Worm (Caenorhabditis elegans) whole organism, L4 larva: ENCODE data around the gene rhi-1.

ENCODE experiments used
- F26F4.8 ChIP-seq: fragments of 200-800 bp; sonication (Bioruptor generic); conservative IDR thresholded peaks from 2 replicates; pipeline ENCODE4 v1.3.6; 2022; ENCODE audit warnings: missing genetic modification characterization, missing compliant biosample characterization
- F37D6.2 ChIP-seq: sonication (generic microtip); optimal IDR thresholded peaks from 2 replicates; lab custom pipeline; 2016; ENCODE audit warnings: mild to moderate bottlenecking, missing genetic modification characterization, missing compliant biosample characterization
- T20F7.1 ChIP-seq: fragments of 200-800 bp; sonication (Bioruptor generic); optimal IDR thresholded peaks from 2 replicates; lab custom pipeline; 2018; ENCODE audit warnings: mild to moderate bottlenecking, missing genetic modification characterization, missing compliant biosample characterization
- T26A8.4 ChIP-seq: fragments of 200-800 bp; sonication (Bioruptor generic); IDR thresholded peaks from 2 replicates; pipeline ENCODE4 v1.3.6; 2022; ENCODE audit warnings: missing genetic modification characterization, missing compliant biosample characterization
- Y5F2A.4 ChIP-seq: fragments of 200-800 bp; sonication (Bioruptor generic); optimal IDR thresholded peaks from 2 replicates; lab custom pipeline; 2018; ENCODE audit warnings: mild to moderate bottlenecking, missing genetic modification characterization, missing compliant biosample characterization
- Y75B8A.6 ChIP-seq: fragments of 200-800 bp; sonication (Bioruptor generic); IDR thresholded peaks from 2 replicates; pipeline ENCODE4 v1.3.6; 2022; ENCODE audit warnings: missing genetic modification reagents, missing genetic modification characterization, missing compliant biosample characterization
- ZK546.5 ChIP-seq, 2 experiments: sonication (generic microtip); optimal IDR thresholded peaks; 2 replicates each; lab custom pipeline; 2017; ENCODE audit warnings: missing biosample characterization in 2 of 2, missing genetic modification characterization in 2 of 2
- aha-1 ChIP-seq: fragments of 150-350 bp; peaks from one replicate; lab custom pipeline; 2014; ENCODE audit warnings: missing biosample characterization, missing genetic modification characterization
- ama-1 ChIP-seq: fragments of 150-350 bp; optimal IDR thresholded peaks from 2 replicates; lab custom pipeline; 2014; ENCODE audit warnings: inconsistent platforms, mixed read lengths
- ceh-44 ChIP-seq: fragments of 200-800 bp; sonication (Bioruptor generic); IDR thresholded peaks from 2 replicates; pipeline ENCODE4 v1.3.6; 2022; ENCODE audit warnings: missing genetic modification reagents, missing genetic modification characterization, missing compliant biosample characterization
- ces-1 ChIP-seq: fragments of 150-350 bp; sonication (generic microtip); optimal IDR thresholded peaks from 4 replicates; lab custom pipeline; 2014; ENCODE audit warnings: missing biosample characterization, missing genetic modification reagents, missing genetic modification characterization
- cey-2 ChIP-seq: sonication (generic microtip); optimal IDR thresholded peaks from 3 replicates; lab custom pipeline; 2017; ENCODE audit warnings: missing genetic modification characterization, mild to moderate bottlenecking, missing compliant biosample characterization, antibody characterized with exemption, borderline replicate concordance; ENCODE audit not compliant: insufficient read depth
- ctbp-1 ChIP-seq: fragments of 200-800 bp; sonication (Bioruptor generic); IDR thresholded peaks from 2 replicates; pipeline ENCODE4 v1.3.6; 2022; ENCODE audit warnings: missing genetic modification reagents, missing genetic modification characterization, missing compliant biosample characterization
- daf-16 ChIP-seq, 3 experiments: sonication (generic microtip); optimal IDR thresholded peaks; 2 replicates each; lab custom pipeline; 2016 to 2017; ENCODE audit warnings: missing genetic modification characterization in 3 of 3, missing genetic modification reagents in 3 of 3, mild to moderate bottlenecking in 2 of 3, missing compliant biosample characterization in 2 of 3, missing biosample characterization in 1 of 3, moderate library complexity in 1 of 3
- daf-19 ChIP-seq: fragments of 200-800 bp; sonication (Bioruptor generic); conservative IDR thresholded peaks from 2 replicates; pipeline ENCODE4 v1.3.6; 2022; ENCODE audit warnings: missing genetic modification characterization, missing compliant biosample characterization
- daf-8 ChIP-seq: fragments of 200-800 bp; sonication (Bioruptor generic); IDR thresholded peaks from 2 replicates; pipeline ENCODE4 v1.3.6; 2022; ENCODE audit warnings: missing genetic modification characterization, missing compliant biosample characterization
- dmd-6 ChIP-seq: fragments of 200-800 bp; sonication (Bioruptor generic); IDR thresholded peaks from 2 replicates; pipeline ENCODE4 v1.3.6; 2022; ENCODE audit warnings: missing genetic modification reagents, missing genetic modification characterization, missing compliant biosample characterization
- dpl-1 ChIP-seq: fragments of 150-350 bp; optimal IDR thresholded peaks from 2 replicates; lab custom pipeline; 2014; ENCODE audit warnings: missing biosample characterization, missing genetic modification reagents, missing genetic modification characterization
- dve-1 ChIP-seq: sonication (generic microtip); optimal IDR thresholded peaks from 2 replicates; lab custom pipeline; 2017; ENCODE audit warnings: antibody characterized with exemption, mild to moderate bottlenecking, missing genetic modification characterization, missing compliant biosample characterization; ENCODE audit not compliant: insufficient read depth
- fos-1 ChIP-seq: fragments of 150-350 bp; optimal IDR thresholded peaks from 2 replicates; lab custom pipeline; 2014; ENCODE audit warnings: missing biosample characterization, missing genetic modification characterization
- gei-8 ChIP-seq: fragments of 200-800 bp; sonication (Bioruptor generic); optimal IDR thresholded peaks from 2 replicates; lab custom pipeline; 2018; ENCODE audit warnings: mild to moderate bottlenecking, missing genetic modification characterization, missing compliant biosample characterization
- hif-1 ChIP-seq, 2 experiments: sonication (generic microtip); optimal IDR thresholded peaks; 2 replicates each; lab custom pipeline; 2016 to 2017; ENCODE audit warnings: missing compliant biosample characterization in 2 of 2, missing genetic modification characterization in 2 of 2, missing genetic modification reagents in 2 of 2, missing genotype in 2 of 2, mild to moderate bottlenecking in 1 of 2
- hlh-11 ChIP-seq: fragments of 200-800 bp; sonication (Bioruptor generic); optimal IDR thresholded peaks from 2 replicates; lab custom pipeline; 2018; ENCODE audit warnings: mild to moderate bottlenecking, missing genetic modification characterization, missing compliant biosample characterization
- hlh-30 ChIP-seq: sonication (generic microtip); optimal IDR thresholded peaks from 2 replicates; lab custom pipeline; 2017; ENCODE audit warnings: antibody characterized with exemption, mild to moderate bottlenecking, missing genetic modification characterization, missing compliant biosample characterization; ENCODE audit not compliant: insufficient read depth
- lim-7 ChIP-seq: fragments of 200-800 bp; sonication (Bioruptor generic); IDR thresholded peaks from 2 replicates; pipeline ENCODE4 v1.3.6; 2022; ENCODE audit warnings: missing genetic modification characterization, missing compliant biosample characterization
- lin-13 ChIP-seq: fragments of 150-350 bp; optimal IDR thresholded peaks from 2 replicates; lab custom pipeline; 2014; ENCODE audit warnings: missing biosample characterization, missing genetic modification reagents, missing genetic modification characterization
- lin-38 ChIP-seq: fragments of 200-800 bp; sonication (Bioruptor generic); IDR thresholded peaks from 2 replicates; pipeline ENCODE4 v1.3.6; 2022; ENCODE audit warnings: missing genetic modification reagents, missing genetic modification characterization, missing compliant biosample characterization
- lin-39 ChIP-seq: fragments of 150-350 bp; optimal IDR thresholded peaks from 2 replicates; lab custom pipeline; 2014; ENCODE audit warnings: missing biosample characterization, missing genetic modification reagents, missing genetic modification characterization
- lir-3 ChIP-seq: sonication (generic microtip); optimal IDR thresholded peaks from 2 replicates; lab custom pipeline; 2016; ENCODE audit warnings: mild to moderate bottlenecking, missing genetic modification characterization, missing compliant biosample characterization
- mdt-29 ChIP-seq: fragments of 200-800 bp; sonication (Bioruptor generic); IDR thresholded peaks from 2 replicates; pipeline ENCODE4 v1.3.6; 2022; ENCODE audit warnings: missing genetic modification reagents, missing genetic modification characterization, missing compliant biosample characterization
- mep-1 ChIP-seq: fragments of 150-350 bp; sonication (generic microtip); optimal IDR thresholded peaks from 3 replicates; lab custom pipeline; 2014; ENCODE audit warnings: missing biosample characterization, missing genetic modification characterization
- mxl-2 ChIP-seq: fragments of 200-800 bp; sonication (Bioruptor generic); conservative IDR thresholded peaks from 2 replicates; pipeline ENCODE4 v1.3.6; 2022; ENCODE audit warnings: missing genetic modification reagents, missing genetic modification characterization, missing compliant biosample characterization
- mxl-3 ChIP-seq: fragments of 200-800 bp; sonication (Bioruptor generic); optimal IDR thresholded peaks from 2 replicates; lab custom pipeline; 2018; ENCODE audit warnings: mild to moderate bottlenecking, missing genetic modification characterization, missing compliant biosample characterization
- nhr-10 ChIP-seq: fragments of 150-350 bp; optimal IDR thresholded peaks from 2 replicates; lab custom pipeline; 2014; ENCODE audit warnings: missing biosample characterization, missing genetic modification characterization
- nhr-28 ChIP-seq: fragments of 150-350 bp; optimal IDR thresholded peaks from 2 replicates; lab custom pipeline; 2014; ENCODE audit warnings: missing biosample characterization, missing genetic modification characterization
- nhr-76 ChIP-seq: fragments of 150-350 bp; optimal IDR thresholded peaks from 2 replicates; lab custom pipeline; 2014; ENCODE audit warnings: missing biosample characterization, missing genetic modification characterization
- nhr-77 ChIP-seq: fragments of 150-350 bp; optimal IDR thresholded peaks from 2 replicates; lab custom pipeline; 2014; ENCODE audit warnings: missing biosample characterization, missing genetic modification characterization
- pha-4 ChIP-seq, 2 experiments: fragments of 150-350 bp in 1 of 2; fragments of 200-800 bp in 1 of 2; sonication (Bioruptor generic) in 1 of 2; IDR thresholded peaks in 1 of 2; optimal IDR thresholded peaks in 1 of 2; 2 replicates each; pipeline versions ENCODE4 v1.3.6 to Lab custom; 2014 to 2022; ENCODE audit warnings: missing genetic modification characterization in 2 of 2, missing genetic modification reagents in 2 of 2, missing biosample characterization in 1 of 2, missing compliant biosample characterization in 1 of 2
- set-16 ChIP-seq: fragments of 200-800 bp; sonication (Bioruptor generic); IDR thresholded peaks from 2 replicates; pipeline ENCODE4 v1.3.6; 2022; ENCODE audit warnings: missing genetic modification reagents, missing genetic modification characterization, missing compliant biosample characterization
- skn-1 ChIP-seq: fragments of 150-350 bp; optimal IDR thresholded peaks from 2 replicates; lab custom pipeline; 2014; ENCODE audit warnings: missing biosample characterization, missing genetic modification characterization
- snpc-4 ChIP-seq: fragments of 150-350 bp; optimal IDR thresholded peaks from 2 replicates; lab custom pipeline; 2014; ENCODE audit warnings: missing biosample characterization, missing genetic modification characterization
- spr-3 ChIP-seq: fragments of 200-800 bp; sonication (Bioruptor generic); optimal IDR thresholded peaks from 2 replicates; lab custom pipeline; 2018; ENCODE audit warnings: mild to moderate bottlenecking, missing genetic modification characterization, missing compliant biosample characterization
- unc-130 ChIP-seq: sonication (generic microtip); optimal IDR thresholded peaks from 2 replicates; lab custom pipeline; 2016; ENCODE audit warnings: missing genetic modification reagents, missing genetic modification characterization, missing compliant biosample characterization
- unc-39 ChIP-seq: sonication (generic microtip); optimal IDR thresholded peaks from 2 replicates; lab custom pipeline; 2017; ENCODE audit warnings: missing biosample characterization, missing genetic modification characterization
- vab-7 ChIP-seq: fragments of 200-800 bp; sonication (Bioruptor generic); IDR thresholded peaks from 2 replicates; pipeline ENCODE4 v1.3.6; 2022; ENCODE audit warnings: missing genetic modification reagents, missing genetic modification characterization, missing compliant biosample characterization
- zfp-2 ChIP-seq: sonication (generic microtip); optimal IDR thresholded peaks from 2 replicates; lab custom pipeline; 2016; ENCODE audit warnings: mild to moderate bottlenecking, missing genetic modification characterization, missing compliant biosample characterization
- zfp-3 ChIP-seq: fragments of 200-800 bp; sonication (Bioruptor generic); conservative IDR thresholded peaks from 2 replicates; pipeline ENCODE4 v1.3.6; 2022; ENCODE audit warnings: missing genetic modification reagents, missing genetic modification characterization, missing compliant biosample characterization
- zip-11 ChIP-seq: fragments of 200-800 bp; sonication (Bioruptor generic); IDR thresholded peaks from 2 replicates; pipeline ENCODE4 v1.3.6; 2022; ENCODE audit warnings: missing genetic modification characterization, missing compliant biosample characterization
- zip-2 ChIP-seq: fragments of 150-350 bp; optimal IDR thresholded peaks from 2 replicates; lab custom pipeline; 2014; ENCODE audit warnings: missing biosample characterization, missing genetic modification characterization
- ztf-7 ChIP-seq: fragments of 150-350 bp; optimal IDR thresholded peaks from 2 replicates; lab custom pipeline; 2014; ENCODE audit warnings: missing biosample characterization, missing genetic modification characterization

rhi-1 gene

ce11 chrX:4532160-4532741, 23.9 kb downstream of the rhi-1 start, which contains the start of gene nhr-35 (continued):
- TF ChIP-seq Y5F2A.4 (GFP tag; lab: Kevin White, UChicago): no peak
- TF ChIP-seq mxl-2 (GFP tag; lab: Robert Waterston, UW): peak; percentile 90
- TF ChIP-seq nhr-28 (tag; lab: Kevin White, UChicago): peak; percentile 97
- TF ChIP-seq cey-2 (tag; lab: Kevin White, UChicago): peak; percentile 28
- TF ChIP-seq Y75B8A.6 (GFP tag; lab: Robert Waterston, UW): no peak
- TF ChIP-seq dve-1 (tag; lab: Kevin White, UChicago): peak; percentile 94
- no peak for TF ChIP-seq ces-1
- no peak for TF ChIP-seq nhr-76 (tag; lab: Kevin White, UChicago)
- TF ChIP-seq hlh-30 (tag; lab: Kevin White, UChicago): peak; percentile 99
- TF ChIP-seq F26F4.8: no peak
- TF ChIP-seq vab-7 (GFP tag; lab: Robert Waterston, UW): no peak
- TF ChIP-seq T20F7.1 (GFP tag; lab: Kevin White, UChicago): peak; percentile 79
- TF ChIP-seq nhr-10 (tag; lab: Kevin White, UChicago): no peak
- no peak for TF ChIP-seq snpc-4 (tag; lab: Kevin White, UChicago)
- TF ChIP-seq mep-1: peak; percentile 73
- peak; percentile 98 for TF ChIP-seq hlh-11
- TF ChIP-seq T26A8.4 (GFP tag; lab: Robert Waterston, UW): peak; percentile 71
- 0 out of 2 replicates have a peak, but pooled peaks have one; percentile 9 for TF ChIP-seq daf-19
- TF ChIP-seq set-16: no peak; the same call in 1 of the 2 replicates
- no peak for TF ChIP-seq fos-1
- peak; percentile 100 for TF ChIP-seq dmd-6
- no peak for TF ChIP-seq zip-2 (tag; lab: Kevin White, UChicago)
- TF ChIP-seq dpl-1 (GFP tag; lab: Kevin White, UChicago): peak; percentile 9
- TF ChIP-seq mdt-29 (GFP tag; lab: Robert Waterston, UW): peak; percentile 73; the same call in 1 of the 2 replicates
- peak; percentile 80 for TF ChIP-seq nhr-77 (tag; lab: Kevin White, UChicago)
- no peak for TF ChIP-seq lim-7 (GFP tag; lab: Robert Waterston, UW)
- peak; percentile 36; the same call in 1 of the 2 replicates for TF ChIP-seq lin-38 (GFP tag; lab: Robert Waterston, UW)
- peak; percentile 90 for TF ChIP-seq gei-8 (GFP tag; lab: Kevin White, UChicago)
- TF ChIP-seq mxl-3 (GFP tag; lab: Kevin White, UChicago): peak; percentile 100
- TF ChIP-seq F37D6.2 (tag; lab: Kevin White, UChicago): no peak
- no peak for TF ChIP-seq ceh-44 (GFP tag; lab: Robert Waterston, UW)
- peak; percentile 0 for TF ChIP-seq aha-1 (tag; lab: Kevin White, UChicago)
- TF ChIP-seq zip-11: no peak
- TF ChIP-seq unc-130: no peak
- TF ChIP-seq daf-16 (GFP tag; optimal IDR thresholded peaks at IDR 0.05; lab: Kevin White, UChicago): peak; percentile 22 to 73
- peak; percentile 96 for TF ChIP-seq daf-16 (tag; optimal IDR thresholded peaks at IDR 0.05; lab: Kevin White, UChicago)
- no peak for TF ChIP-seq daf-8
- no peak for TF ChIP-seq ama-1
- no peak for TF ChIP-seq zfp-3 (GFP tag; lab: Robert Waterston, UW)
- peak; percentile 75 for TF ChIP-seq lin-13 (GFP tag; lab: Kevin White, UChicago)
- TF ChIP-seq ztf-7: no peak
- peak; percentile 61 for TF ChIP-seq pha-4 (GFP tag; IDR thresholded peaks at IDR 0.05; lab: Robert Waterston, UW)
- no peak for TF ChIP-seq pha-4 (tag; optimal IDR thresholded peaks at IDR 0.05; lab: Kevin White, UChicago)
- no peak for TF ChIP-seq unc-39 (tag; lab: Kevin White, UChicago)
- TF ChIP-seq skn-1 (tag; lab: Kevin White, UChicago): peak; percentile 1
- TF ChIP-seq ctbp-1 (GFP tag; lab: Robert Waterston, UW): no peak
- TF ChIP-seq hif-1 (tag; optimal IDR thresholded peaks at IDR 0.05; lab: Kevin White, UChicago): peak in 1 of 2 experiments; percentile 68
- no peak for TF ChIP-seq zfp-2 (tag; lab: Kevin White, UChicago)
- no peak for TF ChIP-seq lin-39
- no peak for TF ChIP-seq ZK546.5 (tag; optimal IDR thresholded peaks at IDR 0.05; lab: Kevin White, UChicago)
- TF ChIP-seq spr-3 (GFP tag; lab: Kevin White, UChicago): no peak
- no peak for TF ChIP-seq lir-3 (tag; lab: Kevin White, UChicago)
